Worm (Caenorhabditis elegans) whole organism, L4 larva: ENCODE measurements around the gene M03B6.5.

Source experiments
- ceh-28 ChIP-seq: fragments of 150-350 bp; optimal IDR thresholded peaks from 2 replicates; lab custom pipeline; 2014; ENCODE audit warnings: missing biosample characterization, missing genetic modification reagents, missing genetic modification characterization
- daf-12 ChIP-seq: fragments of 150-350 bp; optimal IDR thresholded peaks from 2 replicates; lab custom pipeline; 2014; ENCODE audit warnings: missing biosample characterization, missing genetic modification reagents, missing genetic modification characterization
- egl-27 ChIP-seq: sonication (generic microtip); optimal IDR thresholded peaks from 3 replicates; lab custom pipeline; 2017; ENCODE audit warnings: missing biosample characterization, missing genetic modification reagents, missing genetic modification characterization
- fos-1 ChIP-seq: fragments of 150-350 bp; optimal IDR thresholded peaks from 2 replicates; lab custom pipeline; 2014; ENCODE audit warnings: missing biosample characterization, missing genetic modification characterization
- jun-1 ChIP-seq: fragments of 150-350 bp; optimal IDR thresholded peaks from 2 replicates; lab custom pipeline; 2014; ENCODE audit warnings: missing biosample characterization, missing genetic modification reagents, missing genetic modification characterization
- nhr-11 ChIP-seq: fragments of 150-350 bp; optimal IDR thresholded peaks from 2 replicates; lab custom pipeline; 2014; ENCODE audit warnings: missing biosample characterization, missing genetic modification characterization
- nhr-42 ChIP-seq: fragments of 200-800 bp; sonication (Bioruptor generic); IDR thresholded peaks from 2 replicates; pipeline ENCODE4 v1.3.6; 2022; ENCODE audit warnings: missing genetic modification characterization, missing compliant biosample characterization
- nhr-77 ChIP-seq: fragments of 150-350 bp; optimal IDR thresholded peaks from 2 replicates; lab custom pipeline; 2014; ENCODE audit warnings: missing biosample characterization, missing genetic modification characterization
- skn-1 ChIP-seq: fragments of 150-350 bp; optimal IDR thresholded peaks from 2 replicates; lab custom pipeline; 2014; ENCODE audit warnings: missing biosample characterization, missing genetic modification characterization
- snpc-4 ChIP-seq: fragments of 150-350 bp; optimal IDR thresholded peaks from 2 replicates; lab custom pipeline; 2014; ENCODE audit warnings: missing biosample characterization, missing genetic modification characterization
- tag-97 ChIP-seq: fragments of 200-800 bp; sonication (Bioruptor generic); IDR thresholded peaks from 2 replicates; pipeline ENCODE4 v1.3.6; 2022; ENCODE audit warnings: missing genetic modification characterization, missing compliant biosample characterization
- unc-39 ChIP-seq: sonication (generic microtip); optimal IDR thresholded peaks from 2 replicates; lab custom pipeline; 2017; ENCODE audit warnings: missing biosample characterization, missing genetic modification characterization

- no peak for TF ChIP-seq ceh-28 (tag; lab: Kevin White, UChicago)
- no peak for TF ChIP-seq nhr-11
- no peak for TF ChIP-seq unc-39
- no peak for TF ChIP-seq nhr-42
- TF ChIP-seq skn-1 (tag; lab: Kevin White, UChicago): no peak
- no peak for TF ChIP-seq egl-27
- TF ChIP-seq jun-1 (tag; lab: Kevin White, UChicago): no peak
- TF ChIP-seq daf-12: no peak
- TF ChIP-seq fos-1 (tag; lab: Kevin White, UChicago): no peak
- TF ChIP-seq nhr-77 (tag; lab: Kevin White, UChicago): peak; percentile 15
- no peak for TF ChIP-seq tag-97 (GFP tag; lab: Robert Waterston, UW)
- no peak for TF ChIP-seq snpc-4
These were observed 41.4 kb downstream of the M03B6.5 start for ce11 chrX:13885131-13885530.
